Worm (Caenorhabditis elegans) whole organism, young adult: ENCODE measurements around the gene rpl-28.

Experiments used
- C17E4.6 ChIP-seq: fragments of 200-800 bp; sonication (Bioruptor generic); IDR thresholded peaks from 2 replicates; pipeline ENCODE4 v1.3.6; 2022; ENCODE audit warnings: missing genetic modification reagents, missing genetic modification characterization, missing compliant biosample characterization
- F39B2.1 ChIP-seq: fragments of 200-800 bp; sonication (Bioruptor generic); IDR thresholded peaks from 2 replicates; pipeline ENCODE4 v1.3.6; 2022; ENCODE audit warnings: missing genetic modification reagents, missing genetic modification characterization, missing compliant biosample characterization
- ama-1 ChIP-seq, 3 experiments: fragments of 150-350 bp in 1 of 3; sonication (generic microtip) in 2 of 3; optimal IDR thresholded peaks; 2 replicates each; lab custom pipeline; 2014 to 2018; ENCODE audit warnings: missing biosample characterization in 2 of 3, missing genetic modification characterization in 2 of 3, missing genetic modification reagents in 2 of 3
- ets-4 ChIP-seq: fragments of 200-800 bp; sonication (Bioruptor generic); optimal IDR thresholded peaks from 2 replicates; lab custom pipeline; 2018; ENCODE audit warnings: mild to moderate bottlenecking, missing genetic modification characterization, missing compliant biosample characterization
- lsy-27 ChIP-seq: sonication (generic microtip); optimal IDR thresholded peaks from 2 replicates; lab custom pipeline; 2017; ENCODE audit warnings: missing genetic modification characterization, mild to moderate bottlenecking, missing compliant biosample characterization, antibody characterized with exemption, missing genotype, borderline replicate concordance; ENCODE audit not compliant: insufficient read depth
- sea-2 ChIP-seq: fragments of 200-800 bp; sonication (Bioruptor generic); IDR thresholded peaks from 2 replicates; pipeline ENCODE4 v1.3.6; 2022; ENCODE audit warnings: missing genetic modification characterization, missing compliant biosample characterization
- tlf-1 ChIP-seq: fragments of 200-800 bp; sonication (Bioruptor generic); optimal IDR thresholded peaks from 2 replicates; lab custom pipeline; 2018; ENCODE audit warnings: mild to moderate bottlenecking, missing genetic modification characterization, missing compliant biosample characterization
- zim-3 ChIP-seq: sonication (generic microtip); optimal IDR thresholded peaks from 2 replicates; lab custom pipeline; 2017; ENCODE audit warnings: mild to moderate bottlenecking, missing genetic modification characterization, moderate library complexity, missing compliant biosample characterization
- ztf-25 ChIP-seq: fragments of 200-800 bp; sonication (Bioruptor generic); IDR thresholded peaks from 2 replicates; pipeline ENCODE4 v1.3.6; 2022; ENCODE audit warnings: missing genetic modification reagents, missing genetic modification characterization, missing compliant biosample characterization

ce11 chrV:12679807-12680206, 48.1 kb downstream of the rpl-28 start, which contains the start of gene frpr-15:
- TF ChIP-seq C17E4.6: no peak
- TF ChIP-seq sea-2: no peak
- no peak for TF ChIP-seq ztf-25 (GFP tag; lab: Robert Waterston, UW)
- no peak for TF ChIP-seq lsy-27 (tag; lab: Kevin White, UChicago)
- TF ChIP-seq ets-4 (GFP tag; lab: Kevin White, UChicago): no peak
- no peak for TF ChIP-seq F39B2.1 (GFP tag; lab: Robert Waterston, UW)
- no peak for TF ChIP-seq zim-3 (tag; lab: Kevin White, UChicago)
- no peak for TF ChIP-seq tlf-1 (GFP tag; lab: Kevin White, UChicago)
- TF ChIP-seq ama-1 (optimal IDR thresholded peaks at IDR 0.05; lab: Kevin White, UChicago): no peak
- no peak for TF ChIP-seq ama-1 (GFP tag; optimal IDR thresholded peaks at IDR 0.05; lab: Kevin White, UChicago)
